Worm (Caenorhabditis elegans): ENCODE measurements around the gene msp-32.
A peak's percentile ranks its signal among the peaks of the same experiment; 100 is the strongest.
"Not testable (repeated sequence)": the region's sequence is repeated elsewhere in the genome, so short reads cannot be mapped to it uniquely, and the experiment has no call there.

The msp-32 gene

DNA sequence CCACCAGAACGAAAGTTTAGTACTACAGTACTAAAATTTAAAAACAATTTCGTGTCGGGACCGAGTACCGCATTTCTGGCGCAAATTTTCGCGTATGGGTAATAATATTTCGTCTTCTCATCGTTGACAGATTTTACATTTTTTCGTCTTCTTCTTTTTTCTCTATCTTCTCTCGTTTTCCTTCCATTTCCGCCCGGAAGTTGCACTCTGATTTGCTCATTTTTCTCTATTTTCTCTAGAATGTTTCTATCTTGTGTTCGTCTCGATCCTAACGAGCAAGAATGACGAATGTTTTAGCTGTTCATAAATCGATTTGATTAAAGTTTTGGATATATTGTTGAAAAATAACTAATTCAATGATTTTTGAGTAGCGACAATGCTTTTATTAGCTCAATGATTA is 43.1 kb upstream of the msp-32 start:
- peak; percentile 5 for TF ChIP-seq unc-120 (tag; optimal IDR thresholded peaks at IDR 0.05; ENCODE audit: poor library complexity, severe bottlenecking)
- no peak for TF ChIP-seq sptf-1 (tag; optimal IDR thresholded peaks at IDR 0.05)

DNA sequence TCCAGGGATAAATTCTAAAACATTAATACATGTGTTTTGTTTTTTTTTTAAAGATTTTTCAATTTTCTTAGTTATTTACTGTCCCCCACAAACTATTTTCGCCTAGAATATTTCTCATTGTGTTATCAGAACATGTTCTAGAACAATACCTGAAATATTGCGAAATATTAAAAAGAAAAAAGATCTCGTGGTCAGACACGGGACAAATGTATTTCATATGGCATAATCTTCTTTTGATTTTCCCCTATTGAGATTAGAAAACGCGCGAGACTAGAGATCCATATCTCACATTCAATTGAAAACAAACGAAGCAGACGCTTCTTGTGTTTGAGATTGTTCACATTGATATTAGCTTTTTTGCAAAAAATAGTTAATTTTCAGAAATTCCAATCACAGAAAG is 42.5 kb upstream of the msp-32 start:
- TF ChIP-seq drap-1 (GFP tag; optimal IDR thresholded peaks at IDR 0.05) (no peak), elt-1 (tag; optimal IDR thresholded peaks at IDR 0.05; ENCODE audit: borderline replicate concordance, insufficient read depth) (peak; percentile 65), nhr-76 (tag; optimal IDR thresholded peaks at IDR 0.05) (no peak)

DNA sequence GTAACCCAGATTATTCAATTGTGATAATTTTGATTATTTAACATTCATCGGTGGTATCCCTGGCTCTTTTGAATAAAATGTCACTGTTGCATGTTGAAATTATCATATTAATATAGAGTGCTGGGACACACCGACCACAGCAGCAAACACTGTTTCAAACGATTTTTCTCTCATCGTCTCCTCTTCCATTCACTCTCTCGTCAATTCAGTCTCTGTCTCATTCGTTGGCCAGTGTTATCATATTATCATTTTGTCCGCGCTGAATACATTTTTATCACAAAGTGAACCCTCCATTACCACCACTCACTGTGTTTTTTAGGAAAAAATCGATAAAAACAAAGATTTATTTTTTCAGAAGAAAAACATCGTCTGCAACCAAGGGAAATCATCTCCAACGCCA is 41.5 kb upstream of the msp-32 start:
- no peak for TF ChIP-seq snpc-4 (tag; optimal IDR thresholded peaks at IDR 0.05)
- no peak for TF ChIP-seq ztf-11 (tag; optimal IDR thresholded peaks at IDR 0.05)
- no peak for TF ChIP-seq unc-62 (GFP tag; optimal IDR thresholded peaks at IDR 0.05)
- TF ChIP-seq cnd-1 (tag; optimal IDR thresholded peaks at IDR 0.05) = no peak
- no peak for TF ChIP-seq unc-39 (tag; optimal IDR thresholded peaks at IDR 0.05)
- no peak for TF ChIP-seq lin-13 (tag; optimal IDR thresholded peaks at IDR 0.05)
- no peak for TF ChIP-seq nhr-237 (tag; optimal IDR thresholded peaks at IDR 0.05)
- no peak for TF ChIP-seq ceh-83 (GFP tag; optimal IDR thresholded peaks at IDR 0.05)
- TF ChIP-seq ceh-43 (GFP tag; optimal IDR thresholded peaks at IDR 0.05) = no peak
- no peak for TF ChIP-seq elt-3 (tag; optimal IDR thresholded peaks at IDR 0.05)
- no peak for TF ChIP-seq mls-2 (tag; optimal IDR thresholded peaks at IDR 0.05)
- TF ChIP-seq ham-2 (GFP tag; optimal IDR thresholded peaks at IDR 0.05) = no peak
- TF ChIP-seq zip-8 (tag; optimal IDR thresholded peaks at IDR 0.05) = no peak

DNA sequence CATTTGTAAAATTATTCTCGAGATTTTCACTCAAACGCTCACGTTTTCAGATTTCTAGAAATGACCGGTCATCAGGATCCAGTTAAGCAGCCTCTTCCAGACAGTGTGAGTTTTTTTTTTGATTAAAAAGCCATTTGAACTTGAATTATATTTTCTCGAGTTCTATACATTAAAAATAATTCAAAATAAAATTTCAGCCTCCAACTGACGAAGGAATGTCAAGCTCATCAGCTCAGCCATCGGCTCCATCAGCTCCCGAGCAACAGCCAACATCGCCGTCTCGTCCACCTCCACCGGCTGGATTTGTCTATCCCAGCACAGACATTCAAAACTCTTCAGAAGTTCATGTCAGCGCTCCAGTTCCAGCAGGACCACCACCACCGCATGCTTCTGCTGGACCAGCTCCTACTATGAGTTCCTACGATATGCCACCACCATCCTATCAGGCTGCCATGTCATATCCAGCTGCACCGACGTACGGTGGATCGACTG is 40.7 kb upstream of the msp-32 start, which contains the start of gene F11G11.5:
Gene F11G11.5 (plus strand): TSS at position 51 of the 492 bp plus-strand sequence.
- TF ChIP-seq unc-120 (tag; optimal IDR thresholded peaks at IDR 0.05; ENCODE audit: poor library complexity, severe bottlenecking) (no peak), ztf-11 (tag; optimal IDR thresholded peaks at IDR 0.05) (no peak), elt-1 (tag; optimal IDR thresholded peaks at IDR 0.05; ENCODE audit: borderline replicate concordance, insufficient read depth) (no peak), M03D4.4 (tag; optimal IDR thresholded peaks at IDR 0.05) (no peak), pha-4 (tag; optimal IDR thresholded peaks at IDR 0.05) (no peak), ceh-39 (tag; optimal IDR thresholded peaks at IDR 0.05) (no peak), drap-1 (GFP tag; optimal IDR thresholded peaks at IDR 0.05) (no peak), ces-1 (GFP tag; optimal IDR thresholded peaks at IDR 0.05) (no peak), nhr-237 (tag; optimal IDR thresholded peaks at IDR 0.05) (no peak), mab-5 (tag; optimal IDR thresholded peaks at IDR 0.05) (no peak), flh-1 (GFP tag; optimal IDR thresholded peaks at IDR 0.05) (no peak), ceh-43 (GFP tag; optimal IDR thresholded peaks at IDR 0.05) (no peak), zip-8 (tag; optimal IDR thresholded peaks at IDR 0.05) (no peak), unc-62 (GFP tag; optimal IDR thresholded peaks at IDR 0.05) (no peak), cnd-1 (tag; optimal IDR thresholded peaks at IDR 0.05) (no peak), tbx-8 (GFP tag; optimal IDR thresholded peaks at IDR 0.05) (no peak), mls-2 (tag; optimal IDR thresholded peaks at IDR 0.05) (no peak)

DNA sequence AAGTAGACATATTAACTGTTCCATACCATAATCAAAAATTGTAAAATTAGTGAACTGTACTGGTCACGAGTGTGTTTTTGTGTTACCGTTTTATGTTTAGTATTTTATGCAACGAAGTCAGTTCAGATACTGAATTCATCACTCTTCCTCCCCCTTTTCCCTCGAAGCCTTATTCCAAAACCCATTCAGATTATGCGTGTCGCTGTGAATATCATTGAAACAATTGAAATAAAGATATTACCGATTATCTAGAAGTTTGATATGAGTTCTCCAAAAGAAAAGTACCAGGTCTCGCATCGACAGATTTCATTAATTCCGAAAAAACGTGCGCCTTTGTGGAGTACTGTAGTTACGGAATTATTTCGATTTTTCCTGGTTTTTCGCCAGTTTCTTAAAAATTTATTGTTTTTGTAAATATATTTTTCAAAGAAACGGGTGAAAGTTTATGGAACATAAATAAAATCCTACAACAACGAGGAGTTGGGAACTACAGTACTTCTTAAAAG is 39.7 kb upstream of the msp-32 start:
- TF ChIP-seq ztf-11 (tag; optimal IDR thresholded peaks at IDR 0.05) = no peak
- TF ChIP-seq lin-13 (tag; optimal IDR thresholded peaks at IDR 0.05) = no peak
- no peak for TF ChIP-seq elt-3 (tag; optimal IDR thresholded peaks at IDR 0.05)
- TF ChIP-seq unc-39 (tag; optimal IDR thresholded peaks at IDR 0.05) = no peak
- no peak for TF ChIP-seq ces-1 (GFP tag; optimal IDR thresholded peaks at IDR 0.05)
- no peak for TF ChIP-seq pha-4 (tag; optimal IDR thresholded peaks at IDR 0.05)
- TF ChIP-seq nhr-76 (tag; optimal IDR thresholded peaks at IDR 0.05) = no peak
- TF ChIP-seq nhr-12 (tag; optimal IDR thresholded peaks at IDR 0.05) = no peak
- no peak for TF ChIP-seq cnd-1 (tag; optimal IDR thresholded peaks at IDR 0.05)
- no peak for TF ChIP-seq mls-2 (tag; optimal IDR thresholded peaks at IDR 0.05)

DNA sequence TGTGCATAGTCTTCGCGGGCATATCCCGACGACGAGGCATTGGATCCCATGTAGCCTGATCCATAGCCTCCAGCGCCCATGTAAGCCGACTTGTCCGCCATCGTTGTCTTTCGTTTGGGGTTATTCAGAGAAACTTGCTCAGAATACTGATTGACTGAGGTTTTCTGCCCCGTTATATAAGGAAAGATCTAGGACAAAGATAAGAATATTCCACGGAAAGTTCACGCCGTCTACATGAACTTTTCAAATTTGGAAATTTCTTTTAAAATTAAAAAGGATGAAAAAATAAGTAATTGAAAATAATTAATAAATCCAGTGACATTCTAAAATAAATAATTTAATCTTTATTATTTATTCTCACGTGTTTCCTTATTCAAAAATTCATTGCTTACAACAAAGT is 38.4 kb upstream of the msp-32 start, which contains the start of the genes nspd-5 and F11G11.4:
Gene nspd-5 (minus strand): TSS at position 101 of the 400 bp plus-strand sequence.
Gene F11G11.4 (plus strand): TSS at position 335 of the 400 bp plus-strand sequence.
- not testable (repeated sequence) for TF ChIP-seq cnd-1 (tag; optimal IDR thresholded peaks at IDR 0.05); hlh-1 (tag; optimal IDR thresholded peaks at IDR 0.05); tbx-8 (GFP tag; optimal IDR thresholded peaks at IDR 0.05)

Measured in whole organism, mixed stage, embryonic.